Fruit fly (Drosophila melanogaster) whole organism, embryonic: ENCODE data around the gene Glt.
A peak's percentile ranks its signal among the peaks of the same experiment; 100 is the strongest.

ENCODE experiments used
- Awh ChIP-seq: fragments of 200-800 bp; sonication (Bioruptor generic); IDR thresholded peaks from 2 replicates; pipeline ENCODE4, ENCODE4 v1.3.6; 2022; ENCODE audit warnings: missing biosample characterization, missing genetic modification characterization
- C15 ChIP-seq: fragments of 200-800 bp; sonication (Bioruptor generic); IDR thresholded peaks from 3 replicates; pipeline ENCODE4 v1.3.6; 2022; ENCODE audit warnings: missing biosample characterization, missing genetic modification characterization
- CG10147 ChIP-seq: fragments of 200-800 bp; sonication (Bioruptor generic); optimal IDR thresholded peaks from 2 replicates; lab custom pipeline; 2019; ENCODE audit warnings: missing biosample characterization, mild to moderate bottlenecking, missing genetic modification characterization, moderate library complexity
- CG10321 ChIP-seq: fragments of 200-800 bp; sonication (Bioruptor generic); IDR thresholded peaks from 2 replicates; pipeline ENCODE4 v1.3.6; 2022; ENCODE audit warnings: missing biosample characterization, missing genetic modification characterization
- CG11560 ChIP-seq: fragments of 200-800 bp; sonication (Bioruptor generic); IDR thresholded peaks from 3 replicates; pipeline ENCODE4 v1.3.6; 2022; ENCODE audit warnings: missing biosample characterization, missing genetic modification characterization
- CG12071 ChIP-seq: fragments of 200-800 bp; sonication (Bioruptor generic); optimal IDR thresholded peaks from 3 replicates; lab custom pipeline; 2018; ENCODE audit warnings: missing biosample characterization, mild to moderate bottlenecking, missing genetic modification characterization
- CG13624 ChIP-seq: fragments of 200-800 bp; sonication (Bioruptor generic); optimal IDR thresholded peaks from 2 replicates; lab custom pipeline; 2016; ENCODE audit warnings: missing biosample characterization, missing genetic modification characterization
- CG14667 ChIP-seq: fragments of 200-800 bp; sonication (Bioruptor generic); IDR thresholded peaks from 2 replicates; pipeline ENCODE4 v1.3.6; 2022; ENCODE audit warnings: missing biosample characterization, missing genetic modification characterization
- CG17385 ChIP-seq: fragments of 200-800 bp; sonication (Bioruptor generic); optimal IDR thresholded peaks from 3 replicates; lab custom pipeline; 2018; ENCODE audit warnings: missing biosample characterization, mild to moderate bottlenecking, missing genetic modification characterization
- CG2199 ChIP-seq: fragments of 200-800 bp; sonication (Bioruptor generic); IDR thresholded peaks from 3 replicates; pipeline ENCODE4 v1.3.6; 2022; ENCODE audit warnings: missing biosample characterization, missing genetic modification characterization
- CG2678 ChIP-seq: fragments of 200-800 bp; sonication (Bioruptor generic); optimal IDR thresholded peaks from 3 replicates; lab custom pipeline; 2019; ENCODE audit warnings: missing biosample characterization, mild to moderate bottlenecking, missing genetic modification characterization, moderate library complexity
- CG4730 ChIP-seq: fragments of 200-800 bp; sonication (Bioruptor generic); IDR thresholded peaks from 2 replicates; pipeline ENCODE4 v1.3.6; 2022; ENCODE audit warnings: missing biosample characterization, missing genetic modification characterization
- CG6683 ChIP-seq: fragments of 200-800 bp; sonication (Bioruptor generic); optimal IDR thresholded peaks from 2 replicates; lab custom pipeline; 2017; ENCODE audit warnings: missing biosample characterization, mild to moderate bottlenecking, missing genetic modification characterization, missing genetic modification reagents
- CG7745 ChIP-seq: fragments of 200-800 bp; sonication (Bioruptor generic); optimal IDR thresholded peaks from 2 replicates; lab custom pipeline; 2018; ENCODE audit warnings: missing biosample characterization, mild to moderate bottlenecking, missing genetic modification characterization, moderate library complexity
- CG7786 ChIP-seq: fragments of 200-800 bp; sonication (Bioruptor generic); optimal IDR thresholded peaks from 2 replicates; lab custom pipeline; 2016; ENCODE audit warnings: missing biosample characterization, missing genetic modification characterization
- CG7928 ChIP-seq: fragments of 200-800 bp; sonication (Bioruptor generic); optimal IDR thresholded peaks from 2 replicates; lab custom pipeline; 2017; ENCODE audit warnings: missing biosample characterization, mild to moderate bottlenecking, missing genetic modification characterization
- CG8478 ChIP-seq: fragments of >200 bp; optimal IDR thresholded peaks from 2 replicates; lab custom pipeline; 2018
- Camta ChIP-seq: fragments of 200-800 bp; sonication (Bioruptor generic); optimal IDR thresholded peaks from 2 replicates; lab custom pipeline; 2016; ENCODE audit warnings: missing biosample characterization, missing genetic modification characterization
- CoRest ChIP-seq: fragments of 200-800 bp; sonication (Bioruptor generic); optimal IDR thresholded peaks from 3 replicates; lab custom pipeline; 2018; ENCODE audit warnings: missing biosample characterization, mild to moderate bottlenecking, missing genetic modification characterization, moderate library complexity
- CrebB ChIP-seq: fragments of 200-800 bp; sonication (Bioruptor generic); optimal IDR thresholded peaks from 3 replicates; lab custom pipeline; 2018; ENCODE audit warnings: missing biosample characterization, mild to moderate bottlenecking, missing genetic modification characterization
- Gug ChIP-seq: fragments of 200-800 bp; sonication (Bioruptor generic); IDR thresholded peaks from 4 replicates; pipeline ENCODE4 v1.3.6; 2022; ENCODE audit warnings: missing biosample characterization, missing genetic modification characterization
- HHEX ChIP-seq: fragments of 200-800 bp; sonication (Bioruptor generic); optimal IDR thresholded peaks from 3 replicates; lab custom pipeline; 2017; ENCODE audit warnings: missing biosample characterization, mild to moderate bottlenecking, missing genetic modification characterization, missing genetic modification reagents
- Hmr ChIP-seq: fragments of 200-800 bp; sonication (Bioruptor generic); optimal IDR thresholded peaks from 3 replicates; lab custom pipeline; 2017; ENCODE audit warnings: mild to moderate bottlenecking, missing biosample characterization, missing genetic modification reagents, missing genetic modification characterization
- Hr3 ChIP-seq: fragments of 200-800 bp; sonication (Bioruptor generic); optimal IDR thresholded peaks from 3 replicates; lab custom pipeline; 2016; ENCODE audit warnings: missing biosample characterization, missing genetic modification characterization
- Hr51 ChIP-seq, 2 experiments: fragments of 200-800 bp; sonication (Bioruptor generic); optimal IDR thresholded peaks; 2 replicates in 1 of 2; 3 replicates in 1 of 2; lab custom pipeline; 2016 to 2018; ENCODE audit warnings: missing biosample characterization in 2 of 2, missing genetic modification characterization in 2 of 2, mild to moderate bottlenecking in 1 of 2, moderate library complexity in 1 of 2
- Myb ChIP-seq: fragments of 200-800 bp; sonication (Bioruptor generic); optimal IDR thresholded peaks from 2 replicates; lab custom pipeline; 2016; ENCODE audit warnings: missing biosample characterization, missing genetic modification characterization
- Rfx ChIP-seq: fragments of 200-800 bp; sonication (Bioruptor generic); IDR thresholded peaks from 2 replicates; pipeline ENCODE4 v1.3.6; 2022; ENCODE audit warnings: missing biosample characterization, missing genetic modification characterization
- Scr ChIP-seq: fragments of 200-800 bp; sonication (Bioruptor generic); IDR thresholded peaks from 2 replicates; pipeline ENCODE4 v1.3.6; 2022; ENCODE audit warnings: missing biosample characterization, missing genetic modification characterization; ENCODE audit not compliant: partially characterized antibody
- Spps ChIP-seq: fragments of 200-800 bp; sonication (Bioruptor generic); optimal IDR thresholded peaks from 2 replicates; lab custom pipeline; 2018; ENCODE audit warnings: missing biosample characterization, mild to moderate bottlenecking, missing genetic modification characterization
- Vsx1 ChIP-seq: fragments of 200-800 bp; sonication (Bioruptor generic); optimal IDR thresholded peaks from 2 replicates; lab custom pipeline; 2017; ENCODE audit warnings: missing biosample characterization, mild to moderate bottlenecking, missing genetic modification characterization, missing genetic modification reagents
- bigmax ChIP-seq: fragments of 200-800 bp; sonication (Bioruptor generic); optimal IDR thresholded peaks from 2 replicates; lab custom pipeline; 2018; ENCODE audit warnings: missing biosample characterization, mild to moderate bottlenecking, missing genetic modification characterization
- corto ChIP-seq: fragments of 200-800 bp; sonication (Bioruptor generic); optimal IDR thresholded peaks from 2 replicates; lab custom pipeline; 2016; ENCODE audit warnings: missing biosample characterization, mild to moderate bottlenecking, missing genetic modification characterization, moderate library complexity
- dmrt11E ChIP-seq: fragments of 200-800 bp; sonication (Bioruptor generic); optimal IDR thresholded peaks from 3 replicates; lab custom pipeline; 2018; ENCODE audit warnings: missing biosample characterization, mild to moderate bottlenecking, missing genetic modification characterization, moderate library complexity
- inv ChIP-seq: fragments of 200-800 bp; sonication (Bioruptor generic); IDR thresholded peaks from 2 replicates; pipeline ENCODE4 v1.3.6; 2022; ENCODE audit warnings: missing biosample characterization, missing genetic modification characterization; ENCODE audit not compliant: partially characterized antibody
- lola ChIP-seq, 3 experiments: fragments of >200 bp in 2 of 3; fragments of 200-800 bp in 1 of 3; sonication (Bioruptor generic) in 1 of 3; optimal IDR thresholded peaks; 2 replicates each; lab custom pipeline; 2017 to 2019; ENCODE audit warnings: missing biosample characterization in 3 of 3, missing genetic modification characterization in 3 of 3, mild to moderate bottlenecking in 1 of 3, moderate library complexity in 1 of 3
- lov ChIP-seq, 2 experiments: fragments of 200-800 bp in 1 of 2; fragments of >200 bp in 1 of 2; sonication (Bioruptor generic) in 1 of 2; IDR thresholded peaks in 1 of 2; optimal IDR thresholded peaks in 1 of 2; 2 replicates in 1 of 2; 3 replicates in 1 of 2; pipeline versions ENCODE4 v1.3.6 to Lab custom; 2017 to 2022; ENCODE audit warnings: missing biosample characterization in 1 of 2, missing genetic modification characterization in 1 of 2
- maf-S ChIP-seq: fragments of 200-800 bp; sonication (Bioruptor generic); optimal IDR thresholded peaks from 2 replicates; lab custom pipeline; 2016; ENCODE audit warnings: missing biosample characterization, missing genetic modification characterization
- pho ChIP-seq: fragments of 200-800 bp; sonication (Bioruptor generic); optimal IDR thresholded peaks from 2 replicates; lab custom pipeline; 2016; ENCODE audit warnings: missing biosample characterization, missing genetic modification characterization
- rib ChIP-seq: fragments of 200-800 bp; sonication (Bioruptor generic); IDR thresholded peaks from 2 replicates; pipeline ENCODE4 v1.3.6; 2022; ENCODE audit warnings: missing biosample characterization, missing genetic modification characterization
- sc ChIP-seq, 3 experiments: fragments of >200 bp in 2 of 3; fragments of 200-800 bp in 1 of 3; sonication (Bioruptor generic) in 1 of 3; optimal IDR thresholded peaks; 2 replicates in 2 of 3; 3 replicates in 1 of 3; lab custom pipeline; 2017; ENCODE audit warnings: mild to moderate bottlenecking in 1 of 3, missing biosample characterization in 1 of 3, missing genetic modification characterization in 1 of 3, missing genetic modification reagents in 1 of 3
- so ChIP-seq: fragments of 200-800 bp; sonication (Bioruptor generic); IDR thresholded peaks from 3 replicates; pipeline ENCODE4 v1.3.6; 2022; ENCODE audit warnings: missing biosample characterization, missing genetic modification characterization
- sqz ChIP-seq: fragments of 200-800 bp; sonication (Bioruptor generic); optimal IDR thresholded peaks from 3 replicates; lab custom pipeline; 2018; ENCODE audit warnings: missing biosample characterization, mild to moderate bottlenecking, missing genetic modification characterization
- stc ChIP-seq: fragments of 200-800 bp; sonication (Bioruptor generic); IDR thresholded peaks from 2 replicates; pipeline ENCODE4 v1.3.6; 2022; ENCODE audit warnings: missing biosample characterization, missing genetic modification characterization
- ttk ChIP-seq: fragments of 200-800 bp; sonication (Bioruptor generic); IDR thresholded peaks from 2 replicates; pipeline ENCODE4 v2.1.2; 2022; ENCODE audit warnings: missing biosample characterization, missing genetic modification characterization
- twi ChIP-seq: fragments of 200-800 bp; optimal IDR thresholded peaks from 2 replicates; lab custom pipeline; 2019; ENCODE audit warnings: missing biosample characterization, mild to moderate bottlenecking, missing genetic modification characterization, moderate library complexity
- vvl ChIP-seq: fragments of 200-800 bp; sonication (Bioruptor generic); IDR thresholded peaks from 2 replicates; pipeline ENCODE4 v1.3.6; 2022; ENCODE audit warnings: missing biosample characterization, missing genetic modification characterization
- z ChIP-seq: fragments of 200-800 bp; sonication (Bioruptor generic); IDR thresholded peaks from 3 replicates; pipeline ENCODE4 v1.3.6; 2022; ENCODE audit warnings: missing biosample characterization, missing genetic modification characterization
- zfh1 ChIP-seq: fragments of 200-800 bp; sonication (Bioruptor generic); IDR thresholded peaks from 3 replicates; pipeline ENCODE4 v1.3.6; 2022; ENCODE audit warnings: missing biosample characterization, missing genetic modification characterization
- zfh2 ChIP-seq: fragments of 200-800 bp; sonication (Bioruptor generic); optimal IDR thresholded peaks from 2 replicates; lab custom pipeline; 2016; ENCODE audit warnings: missing biosample characterization, missing genetic modification characterization

The Glt gene

dm6 chr2L:8697915-8698627 is 25.6 kb downstream of the Glt start (continued):
- TF ChIP-seq Awh (GFP tag; lab: Robert Waterston, UW), result no peak
- TF ChIP-seq sc (optimal IDR thresholded peaks at IDR 0.05; lab: Kevin White, UChicago), result no peak
- TF ChIP-seq sc (GFP tag; optimal IDR thresholded peaks at IDR 0.05; lab: Kevin White, UChicago), result no peak
- no peak for TF ChIP-seq CG14667 (GFP tag; lab: Robert Waterston, UW)
- no peak for TF ChIP-seq bigmax (GFP tag; lab: Kevin White, UChicago)
- TF ChIP-seq Vsx1 (GFP tag; lab: Kevin White, UChicago), result peak; percentile 49
- no peak for TF ChIP-seq z
- peak; percentile 10 for TF ChIP-seq CG2678
- no peak for TF ChIP-seq ttk
- no peak for TF ChIP-seq CG4730
- TF ChIP-seq sqz, result no peak
- TF ChIP-seq CG11560, result no peak
- TF ChIP-seq lov (optimal IDR thresholded peaks at IDR 0.05; lab: Kevin White, UChicago), result no peak
- no peak for TF ChIP-seq lov (GFP tag; IDR thresholded peaks at IDR 0.05; lab: Robert Waterston, UW)
- TF ChIP-seq twi (tag; lab: Kevin White, UChicago), result no peak
- TF ChIP-seq CG6683 (GFP tag; lab: Kevin White, UChicago), result no peak
- no peak for TF ChIP-seq vvl (GFP tag; lab: Robert Waterston, UW)
- no peak for TF ChIP-seq corto (GFP tag; lab: Kevin White, UChicago)
- TF ChIP-seq so (GFP tag; lab: Robert Waterston, UW), result no peak
- no peak for TF ChIP-seq CG17385
- TF ChIP-seq rib (GFP tag; lab: Robert Waterston, UW), result no peak
- TF ChIP-seq Myb (GFP tag; lab: Kevin White, UChicago), result no peak
- no peak for TF ChIP-seq Hr51 (GFP tag; optimal IDR thresholded peaks at IDR 0.05; lab: Kevin White, UChicago)
- no peak for TF ChIP-seq Rfx (GFP tag; lab: Robert Waterston, UW)
- no peak for TF ChIP-seq dmrt11E (tag; lab: Kevin White, UChicago)
- TF ChIP-seq CG7928, result no peak
- TF ChIP-seq maf-S, result no peak
- no peak for TF ChIP-seq CG7745
- no peak for TF ChIP-seq CG8478 (lab: Kevin White, UChicago)
- no peak for TF ChIP-seq CG10321 (GFP tag; lab: Robert Waterston, UW)
- peak; percentile 18 for TF ChIP-seq CoRest (tag; lab: Kevin White, UChicago)
- peak; percentile 26 for TF ChIP-seq CG12071 (GFP tag; lab: Kevin White, UChicago)
- TF ChIP-seq inv (GFP tag; lab: Robert Waterston, UW), result no peak
- no peak for TF ChIP-seq CG10147 (GFP tag; lab: Kevin White, UChicago)
- TF ChIP-seq CG13624 (GFP tag; lab: Kevin White, UChicago), result peak; percentile 24
- TF ChIP-seq CG7786 (GFP tag; lab: Kevin White, UChicago), result no peak
- no peak for TF ChIP-seq Camta
- no peak for TF ChIP-seq pho (GFP tag; lab: Kevin White, UChicago)
- TF ChIP-seq zfh2 (GFP tag; lab: Kevin White, UChicago), result no peak
- TF ChIP-seq CG2199 (GFP tag; lab: Robert Waterston, UW), result no peak
- TF ChIP-seq Spps (tag; lab: Kevin White, UChicago), result no peak
- 0 out of 2 replicates have a peak, but pooled peaks have one; percentile 8 for TF ChIP-seq stc (GFP tag; lab: Robert Waterston, UW)
- TF ChIP-seq zfh1 (GFP tag; lab: Robert Waterston, UW), result no peak
- TF ChIP-seq C15, result no peak
- no peak for TF ChIP-seq CrebB
- no peak for TF ChIP-seq lola (GFP tag; optimal IDR thresholded peaks at IDR 0.05; lab: Kevin White, UChicago)
- TF ChIP-seq Gug (GFP tag; lab: Robert Waterston, UW), result no peak
- no peak for TF ChIP-seq Scr (GFP tag; lab: Robert Waterston, UW)
- TF ChIP-seq Hr3 (GFP tag; lab: Kevin White, UChicago), result no peak
- TF ChIP-seq HHEX (GFP tag; lab: Kevin White, UChicago), result no peak
- TF ChIP-seq Hmr, result peak; percentile 37
